Fruit fly (Drosophila melanogaster): ENCODE results near the gene Ent2.
A peak's percentile ranks its signal among the peaks of the same experiment; 100 is the strongest.

Ent2 gene

dm6 chr2L:6561463-6562357 lies at the start of gene Ent2, which contains the start of gene Trmt6 (continued):
- peak; percentile 96 for TF ChIP-seq Fer3 (tag; optimal IDR thresholded peaks at IDR 0.05)
- TF ChIP-seq pzg (GFP tag; optimal IDR thresholded peaks at IDR 0.05) = peak; percentile 54
- peak; percentile 92 for TF ChIP-seq CG12219 (GFP tag; optimal IDR thresholded peaks at IDR 0.05)
- peak; percentile 76 for TF ChIP-seq Elba2 (GFP tag; optimal IDR thresholded peaks at IDR 0.05)
- TF ChIP-seq CG9817 (tag; optimal IDR thresholded peaks at IDR 0.05) = peak; percentile 97
- TF ChIP-seq CG6272 (GFP tag; IDR thresholded peaks at IDR 0.05) = peak; percentile 98
- TF ChIP-seq CG12659 (GFP tag; optimal IDR thresholded peaks at IDR 0.05) = peak; percentile 94
- peak; percentile 80 for TF ChIP-seq CG4328 (GFP tag; optimal IDR thresholded peaks at IDR 0.05)
- peak; percentile 93 for TF ChIP-seq repo (GFP tag; optimal IDR thresholded peaks at IDR 0.05)
- peak; percentile 100 for TF ChIP-seq Ets65A (GFP tag)
- TF ChIP-seq CG17802 (tag; optimal IDR thresholded peaks at IDR 0.05) = peak; percentile 84
- peak; percentile 56 for TF ChIP-seq ac (GFP tag; optimal IDR thresholded peaks at IDR 0.05)
- TF ChIP-seq Gsc (GFP tag; IDR thresholded peaks at IDR 0.05) = peak; percentile 95
- peak; percentile 97 for TF ChIP-seq Hsf (GFP tag; optimal IDR thresholded peaks at IDR 0.05)
- no peak for TF ChIP-seq usp (GFP tag; optimal IDR thresholded peaks at IDR 0.05)
- peak; percentile 86 for TF ChIP-seq Myb (GFP tag; optimal IDR thresholded peaks at IDR 0.05)
- TF ChIP-seq Abd-B (GFP tag; optimal IDR thresholded peaks at IDR 0.05) = peak; percentile 97
- peak; percentile 97 for TF ChIP-seq E2f1 (GFP tag; IDR thresholded peaks at IDR 0.05)
- peak; percentile 83 for TF ChIP-seq CG15696 (tag; optimal IDR thresholded peaks at IDR 0.05)
- TF ChIP-seq CG33557 (GFP tag; optimal IDR thresholded peaks at IDR 0.05) = peak; percentile 54
- peak; percentile 97 for TF ChIP-seq CG9609 (GFP tag; optimal IDR thresholded peaks at IDR 0.05)
- TF ChIP-seq CG7987 (GFP tag; optimal IDR thresholded peaks at IDR 0.05) = peak; percentile 82
- TF ChIP-seq CG12071 (GFP tag; optimal IDR thresholded peaks at IDR 0.05) = peak; percentile 96
- peak; percentile 94 for TF ChIP-seq danr (GFP tag; IDR thresholded peaks at IDR 0.05)
- TF ChIP-seq cg (GFP tag; optimal IDR thresholded peaks at IDR 0.05) = no peak
- peak; percentile 82 for TF ChIP-seq CG6254 (GFP tag; optimal IDR thresholded peaks at IDR 0.05)
- peak; percentile 79 for TF ChIP-seq Nf-YC (tag; optimal IDR thresholded peaks at IDR 0.05)
- peak; percentile 68 for TF ChIP-seq CG2116 (GFP tag; optimal IDR thresholded peaks at IDR 0.05)
- peak; percentile 96 for TF ChIP-seq CG7372 (GFP tag; IDR thresholded peaks at IDR 0.05)
- TF ChIP-seq CG30020 (tag; optimal IDR thresholded peaks at IDR 0.05) = peak; percentile 55
- TF ChIP-seq Awh (GFP tag; IDR thresholded peaks at IDR 0.05) = peak; percentile 98
- TF ChIP-seq sr (GFP tag; IDR thresholded peaks at IDR 0.05) = peak; percentile 92
- peak; percentile 95 for TF ChIP-seq CG30403 (GFP tag; optimal IDR thresholded peaks at IDR 0.05)
- peak; percentile 96 for TF ChIP-seq Chrac-16 (GFP tag; optimal IDR thresholded peaks at IDR 0.05)
- peak; percentile 90 for TF ChIP-seq CG15514 (GFP tag; optimal IDR thresholded peaks at IDR 0.05)
- TF ChIP-seq CG9215 (GFP tag; IDR thresholded peaks at IDR 0.05) = peak; percentile 96
- TF ChIP-seq trem (tag; optimal IDR thresholded peaks at IDR 0.05) = peak; percentile 79
- peak; percentile 98 for TF ChIP-seq dpn (GFP tag; optimal IDR thresholded peaks at IDR 0.05)
- TF ChIP-seq hth (optimal IDR thresholded peaks at IDR 0.05) = no peak
- TF ChIP-seq Ssrp (tag; optimal IDR thresholded peaks at IDR 0.05) = peak; percentile 93
- TF ChIP-seq CG11093 (GFP tag; IDR thresholded peaks at IDR 0.05) = peak; percentile 96
- peak; percentile 81 for TF ChIP-seq CG6683 (GFP tag; optimal IDR thresholded peaks at IDR 0.05)
- peak; percentile 85 for TF ChIP-seq CG3163 (GFP tag; optimal IDR thresholded peaks at IDR 0.05)
- TF ChIP-seq ranshi (GFP tag; IDR thresholded peaks at IDR 0.05) = peak; percentile 98
- TF ChIP-seq NC2α (GFP tag; optimal IDR thresholded peaks at IDR 0.05) = peak; percentile 93
- TF ChIP-seq Camta (GFP tag; optimal IDR thresholded peaks at IDR 0.05) = peak; percentile 90
- TF ChIP-seq CG13296 (GFP tag; optimal IDR thresholded peaks at IDR 0.05) = peak; percentile 89
- peak; percentile 91 for TF ChIP-seq ewg (GFP tag; optimal IDR thresholded peaks at IDR 0.05)
- peak; percentile 94 for TF ChIP-seq chm (GFP tag; IDR thresholded peaks at IDR 0.05)

All from whole organism, embryonic.